Fruit fly (Drosophila melanogaster) whole organism, embryonic: ENCODE results near the gene LPCAT.
A peak's percentile ranks its signal among the peaks of the same experiment; 100 is the strongest.

Experiments used
- Antp ChIP-seq: fragments of 200-800 bp; sonication (Bioruptor generic); optimal IDR thresholded peaks from 3 replicates; lab custom pipeline; 2016; ENCODE audit warnings: missing biosample characterization, missing genetic modification characterization
- Asciz ChIP-seq: fragments of 200-800 bp; sonication (Bioruptor generic); optimal IDR thresholded peaks from 2 replicates; lab custom pipeline; 2017; ENCODE audit warnings: missing biosample characterization, mild to moderate bottlenecking, missing genetic modification characterization, missing genetic modification reagents
- CG1024 ChIP-seq: fragments of 200-800 bp; sonication (Bioruptor generic); IDR thresholded peaks from 2 replicates; pipeline ENCODE4 v1.3.6; 2022; ENCODE audit warnings: missing biosample characterization, missing genetic modification characterization
- CG10979 ChIP-seq: fragments of 200-800 bp; sonication (Bioruptor generic); optimal IDR thresholded peaks from 2 replicates; lab custom pipeline; 2018; ENCODE audit warnings: missing biosample characterization, mild to moderate bottlenecking, missing genetic modification characterization, moderate library complexity
- CG11093 ChIP-seq: fragments of 200-800 bp; sonication (Bioruptor generic); IDR thresholded peaks from 3 replicates; pipeline ENCODE4 v1.3.6; 2022; ENCODE audit warnings: missing biosample characterization, missing genetic modification characterization
- CG11247 ChIP-seq: fragments of 200-800 bp; sonication (Bioruptor generic); IDR thresholded peaks from 2 replicates; pipeline ENCODE4 v1.3.6; 2022; ENCODE audit warnings: missing biosample characterization, missing genetic modification characterization
- CG12769 ChIP-seq: fragments of 200-800 bp; sonication (Bioruptor generic); optimal IDR thresholded peaks from 2 replicates; lab custom pipeline; 2019; ENCODE audit warnings: missing biosample characterization, mild to moderate bottlenecking, missing genetic modification characterization, moderate library complexity
- CG17186 ChIP-seq: fragments of 200-800 bp; sonication (Bioruptor generic); optimal IDR thresholded peaks from 3 replicates; lab custom pipeline; 2017; ENCODE audit warnings: missing biosample characterization, missing genetic modification reagents, missing genetic modification characterization
- CG17385 ChIP-seq: fragments of 200-800 bp; sonication (Bioruptor generic); optimal IDR thresholded peaks from 3 replicates; lab custom pipeline; 2018; ENCODE audit warnings: missing biosample characterization, mild to moderate bottlenecking, missing genetic modification characterization
- CG17829 ChIP-seq: fragments of 200-800 bp; optimal IDR thresholded peaks from 2 replicates; lab custom pipeline; 2019; ENCODE audit warnings: missing biosample characterization, mild to moderate bottlenecking, missing genetic modification characterization, moderate library complexity
- CG1832 ChIP-seq: fragments of 200-800 bp; sonication (Bioruptor generic); optimal IDR thresholded peaks from 2 replicates; lab custom pipeline; 2017; ENCODE audit warnings: missing biosample characterization, mild to moderate bottlenecking, missing genetic modification characterization, inconsistent platforms
- CG18476 ChIP-seq: fragments of 200-800 bp; sonication (Bioruptor generic); optimal IDR thresholded peaks from 2 replicates; lab custom pipeline; 2016; ENCODE audit warnings: missing biosample characterization, mild to moderate bottlenecking, missing genetic modification characterization
- CG18619 ChIP-seq: fragments of 200-800 bp; sonication (Bioruptor generic); optimal IDR thresholded peaks from 3 replicates; lab custom pipeline; 2017; ENCODE audit warnings: missing biosample characterization, mild to moderate bottlenecking, missing genetic modification characterization
- CG2116 ChIP-seq: fragments of 200-800 bp; sonication (Bioruptor generic); optimal IDR thresholded peaks from 3 replicates; lab custom pipeline; 2018; ENCODE audit warnings: missing biosample characterization, mild to moderate bottlenecking, missing genetic modification characterization
- CG31441 ChIP-seq: fragments of 200-800 bp; sonication (Bioruptor generic); IDR thresholded peaks from 2 replicates; pipeline ENCODE4 v1.3.6; 2022; ENCODE audit warnings: missing biosample characterization, missing genetic modification characterization
- CG3726 ChIP-seq: fragments of 200-800 bp; sonication (Bioruptor generic); IDR thresholded peaks from 3 replicates; pipeline ENCODE4, ENCODE4 v1.3.6; 2022; ENCODE audit warnings: missing biosample characterization, missing genetic modification characterization
- CG6813 ChIP-seq: fragments of 200-800 bp; sonication (Bioruptor generic); optimal IDR thresholded peaks from 2 replicates; lab custom pipeline; 2017; ENCODE audit warnings: missing biosample characterization, missing genetic modification characterization, mild to moderate bottlenecking, moderate library complexity, missing genetic modification reagents
- CG7271 ChIP-seq: fragments of 200-800 bp; sonication (Bioruptor generic); optimal IDR thresholded peaks from 2 replicates; lab custom pipeline; 2018; ENCODE audit warnings: missing biosample characterization, mild to moderate bottlenecking, missing genetic modification characterization, moderate library complexity
- CG7745 ChIP-seq: fragments of 200-800 bp; sonication (Bioruptor generic); optimal IDR thresholded peaks from 2 replicates; lab custom pipeline; 2018; ENCODE audit warnings: missing biosample characterization, mild to moderate bottlenecking, missing genetic modification characterization, moderate library complexity
- CG7786 ChIP-seq: fragments of 200-800 bp; sonication (Bioruptor generic); optimal IDR thresholded peaks from 2 replicates; lab custom pipeline; 2016; ENCODE audit warnings: missing biosample characterization, missing genetic modification characterization
- CG7987 ChIP-seq: fragments of 200-800 bp; sonication (Bioruptor generic); optimal IDR thresholded peaks from 2 replicates; lab custom pipeline; 2018; ENCODE audit warnings: missing biosample characterization, mild to moderate bottlenecking, missing genetic modification characterization, moderate library complexity
- CG9817 ChIP-seq: fragments of 200-800 bp; sonication (Bioruptor generic); optimal IDR thresholded peaks from 2 replicates; lab custom pipeline; 2018; ENCODE audit warnings: missing biosample characterization, mild to moderate bottlenecking, missing genetic modification characterization, moderate library complexity
- Dll ChIP-seq: fragments of 200-800 bp; sonication (Bioruptor generic); IDR thresholded peaks from 4 replicates; pipeline ENCODE4 v1.3.6; 2022; ENCODE audit warnings: missing biosample characterization, missing genetic modification characterization; ENCODE audit not compliant: partially characterized antibody
- MTF-1 ChIP-seq: fragments of 200-800 bp; sonication (Bioruptor generic); optimal IDR thresholded peaks from 2 replicates; lab custom pipeline; 2018; ENCODE audit warnings: missing biosample characterization, mild to moderate bottlenecking, missing genetic modification characterization, borderline replicate concordance
- NC2β ChIP-seq: fragments of 200-800 bp; sonication (Bioruptor generic); optimal IDR thresholded peaks from 2 replicates; lab custom pipeline; 2016; ENCODE audit warnings: missing biosample characterization, missing genetic modification characterization
- Nf-YC ChIP-seq: fragments of 200-800 bp; optimal IDR thresholded peaks from 3 replicates; lab custom pipeline; 2019; ENCODE audit warnings: missing biosample characterization, mild to moderate bottlenecking, missing genetic modification characterization, moderate library complexity
- Oaz ChIP-seq: fragments of 200-800 bp; sonication (Bioruptor generic); IDR thresholded peaks from 2 replicates; pipeline ENCODE4 v1.3.6; 2022; ENCODE audit warnings: missing biosample characterization, missing genetic modification characterization
- Ravus ChIP-seq: fragments of 200-800 bp; sonication (Bioruptor generic); IDR thresholded peaks from 2 replicates; pipeline ENCODE4 v1.3.6; 2022; ENCODE audit warnings: missing biosample characterization, missing genetic modification characterization
- YL-1 ChIP-seq: fragments of 200-800 bp; sonication (Bioruptor generic); optimal IDR thresholded peaks from 3 replicates; lab custom pipeline; 2017; ENCODE audit warnings: missing biosample characterization, mild to moderate bottlenecking, missing genetic modification characterization
- ara ChIP-seq: fragments of 200-800 bp; sonication (Bioruptor generic); IDR thresholded peaks from 2 replicates; pipeline ENCODE4 v1.3.6; 2022; ENCODE audit warnings: missing biosample characterization, missing genetic modification characterization
- ash1 ChIP-seq: fragments of 200-800 bp; sonication (Bioruptor generic); optimal IDR thresholded peaks from 2 replicates; lab custom pipeline; 2018; ENCODE audit warnings: missing biosample characterization, mild to moderate bottlenecking, missing genetic modification characterization
- br ChIP-seq: fragments of >200 bp; optimal IDR thresholded peaks from 2 replicates; lab custom pipeline; 2017
- dm ChIP-seq: fragments of 200-800 bp; sonication (Bioruptor generic); optimal IDR thresholded peaks from 3 replicates; lab custom pipeline; 2016; ENCODE audit warnings: missing biosample characterization, missing genetic modification characterization
- ems ChIP-seq: fragments of 200-800 bp; sonication (Bioruptor generic); optimal IDR thresholded peaks from 3 replicates; lab custom pipeline; 2016; ENCODE audit warnings: missing biosample characterization, missing genetic modification characterization
- grn ChIP-seq: fragments of 200-800 bp; sonication (Bioruptor generic); optimal IDR thresholded peaks from 3 replicates; lab custom pipeline; 2017; ENCODE audit warnings: missing biosample characterization, missing genetic modification characterization
- her ChIP-seq: fragments of 200-800 bp; sonication (Bioruptor generic); optimal IDR thresholded peaks from 2 replicates; lab custom pipeline; 2016; ENCODE audit warnings: missing biosample characterization, missing genetic modification characterization
- hth ChIP-seq: fragments of >200 bp; optimal IDR thresholded peaks from 2 replicates; lab custom pipeline; 2017; ENCODE audit warnings: inconsistent platforms
- jigr1 ChIP-seq: fragments of 200-800 bp; sonication (Bioruptor generic); IDR thresholded peaks from 3 replicates; pipeline ENCODE4 v1.3.6; 2022; ENCODE audit warnings: missing biosample characterization, missing genetic modification characterization
- oc ChIP-seq: fragments of 200-800 bp; sonication (Bioruptor generic); optimal IDR thresholded peaks from 2 replicates; lab custom pipeline; 2018; ENCODE audit warnings: missing biosample characterization, mild to moderate bottlenecking, missing genetic modification characterization, moderate library complexity
- org-1 ChIP-seq: fragments of 200-800 bp; sonication (Bioruptor generic); optimal IDR thresholded peaks from 2 replicates; lab custom pipeline; 2017; ENCODE audit warnings: missing biosample characterization, missing genetic modification characterization
- pfk ChIP-seq: fragments of 200-800 bp; sonication (Bioruptor generic); optimal IDR thresholded peaks from 2 replicates; lab custom pipeline; 2018; ENCODE audit warnings: missing biosample characterization, mild to moderate bottlenecking, missing genetic modification characterization, moderate library complexity
- pita ChIP-seq: fragments of 200-800 bp; sonication (Bioruptor generic); optimal IDR thresholded peaks from 2 replicates; lab custom pipeline; 2017; ENCODE audit warnings: missing biosample characterization, mild to moderate bottlenecking, missing genetic modification characterization
- pum ChIP-seq: fragments of 200-800 bp; sonication (Bioruptor generic); optimal IDR thresholded peaks from 2 replicates; lab custom pipeline; 2016; ENCODE audit warnings: missing biosample characterization, missing genetic modification characterization
- rib ChIP-seq: fragments of 200-800 bp; sonication (Bioruptor generic); IDR thresholded peaks from 2 replicates; pipeline ENCODE4 v1.3.6; 2022; ENCODE audit warnings: missing biosample characterization, missing genetic modification characterization
- shn ChIP-seq: fragments of 200-800 bp; sonication (Bioruptor generic); optimal IDR thresholded peaks from 3 replicates; lab custom pipeline; 2016; ENCODE audit warnings: missing biosample characterization, missing genetic modification characterization
- tin ChIP-seq: fragments of 200-800 bp; sonication (Bioruptor generic); optimal IDR thresholded peaks from 3 replicates; lab custom pipeline; 2016; ENCODE audit warnings: missing biosample characterization, missing genetic modification characterization
- tll ChIP-seq, 2 experiments: fragments of 200-800 bp in 1 of 2; fragments of >200 bp in 1 of 2; sonication (Bioruptor generic) in 1 of 2; optimal IDR thresholded peaks; 2 replicates each; lab custom pipeline; 2017 to 2019; ENCODE audit warnings: missing biosample characterization in 2 of 2, missing genetic modification characterization in 2 of 2, mild to moderate bottlenecking in 1 of 2, moderate library complexity in 1 of 2
- twi ChIP-seq: fragments of 200-800 bp; optimal IDR thresholded peaks from 2 replicates; lab custom pipeline; 2019; ENCODE audit warnings: missing biosample characterization, mild to moderate bottlenecking, missing genetic modification characterization, moderate library complexity
- vfl ChIP-seq: fragments of 200-800 bp; sonication (Bioruptor generic); optimal IDR thresholded peaks from 2 replicates; lab custom pipeline; 2016; ENCODE audit warnings: missing biosample characterization, missing genetic modification characterization
- z ChIP-seq: fragments of 200-800 bp; sonication (Bioruptor generic); IDR thresholded peaks from 3 replicates; pipeline ENCODE4 v1.3.6; 2022; ENCODE audit warnings: missing biosample characterization, missing genetic modification characterization

LPCAT gene

dm6 chrX:9583440-9584103, 3.8 kb upstream of the LPCAT start (continued):
- no peak for TF ChIP-seq CG1832 (GFP tag; lab: Kevin White, UChicago)
- peak; percentile 47 for TF ChIP-seq pfk (GFP tag; lab: Kevin White, UChicago)
- peak; percentile 78 for TF ChIP-seq YL-1
- peak; percentile 45 for TF ChIP-seq her (GFP tag; lab: Kevin White, UChicago)
- TF ChIP-seq Oaz (GFP tag; lab: Robert Waterston, UW) = peak; percentile 88
- TF ChIP-seq grn = peak; percentile 37
- peak; percentile 92 for TF ChIP-seq CG17385 (GFP tag; lab: Kevin White, UChicago)
- peak; percentile 28 for TF ChIP-seq Antp
- TF ChIP-seq tll (GFP tag; optimal IDR thresholded peaks at IDR 0.05; lab: Kevin White, UChicago) = no peak
- TF ChIP-seq shn (GFP tag; lab: Kevin White, UChicago) = peak; percentile 17
- peak; percentile 90 for TF ChIP-seq CG18476
- TF ChIP-seq jigr1 (GFP tag; lab: Robert Waterston, UW) = peak; percentile 90
- peak; percentile 89 for TF ChIP-seq twi (tag; lab: Kevin White, UChicago)
- peak; percentile 88 for TF ChIP-seq tin (GFP tag; lab: Kevin White, UChicago)
- TF ChIP-seq CG12769 = peak; percentile 91
- TF ChIP-seq CG11093 (GFP tag; lab: Robert Waterston, UW) = peak; percentile 92
- peak; percentile 94 for TF ChIP-seq CG17829 (tag; lab: Kevin White, UChicago)
- TF ChIP-seq ara (GFP tag; lab: Robert Waterston, UW) = peak; percentile 89
- TF ChIP-seq CG7745 (tag; lab: Kevin White, UChicago) = no peak
- peak; percentile 21 for TF ChIP-seq ash1 (GFP tag; lab: Kevin White, UChicago)
- TF ChIP-seq CG3726 (GFP tag; lab: Robert Waterston, UW) = peak; percentile 85; the same call in 2 of the 3 replicates
- TF ChIP-seq hth (lab: Kevin White, UChicago) = no peak
- peak; percentile 43 for TF ChIP-seq dm (GFP tag; lab: Kevin White, UChicago)
- TF ChIP-seq pum (GFP tag; lab: Kevin White, UChicago) = peak; percentile 46
- peak; percentile 93 for TF ChIP-seq CG10979 (tag; lab: Kevin White, UChicago)
- peak; percentile 89 for TF ChIP-seq CG11247 (GFP tag; lab: Robert Waterston, UW)
- TF ChIP-seq ems (GFP tag; lab: Kevin White, UChicago) = peak; percentile 76
- TF ChIP-seq pita (GFP tag; lab: Kevin White, UChicago) = no peak
- TF ChIP-seq CG18619 (GFP tag; lab: Kevin White, UChicago) = peak; percentile 95
- peak; percentile 94 for TF ChIP-seq CG9817
- peak; percentile 61 for TF ChIP-seq CG7271 (tag; lab: Kevin White, UChicago)
- peak; percentile 66 for TF ChIP-seq CG17186 (GFP tag; lab: Kevin White, UChicago)
- peak; percentile 93 for TF ChIP-seq CG31441 (GFP tag; lab: Robert Waterston, UW)
- TF ChIP-seq MTF-1 = peak; percentile 76
- peak; percentile 95 for TF ChIP-seq CG6813 (GFP tag; lab: Kevin White, UChicago)
- TF ChIP-seq oc (tag; lab: Kevin White, UChicago) = peak; percentile 91
- peak; percentile 57 for TF ChIP-seq Ravus (GFP tag; lab: Robert Waterston, UW)
- TF ChIP-seq rib (GFP tag; lab: Robert Waterston, UW) = peak; percentile 92
- TF ChIP-seq CG7987 (GFP tag; lab: Kevin White, UChicago) = peak; percentile 77
- TF ChIP-seq br (lab: Kevin White, UChicago) = no peak
- peak; percentile 94 for TF ChIP-seq org-1 (GFP tag; lab: Kevin White, UChicago)
- TF ChIP-seq CG2116 (GFP tag; lab: Kevin White, UChicago) = peak; percentile 62
- TF ChIP-seq Dll (GFP tag; lab: Robert Waterston, UW) = no peak
- peak; percentile 73 for TF ChIP-seq vfl (GFP tag; lab: Kevin White, UChicago)
- peak; percentile 94 for TF ChIP-seq Asciz (GFP tag; lab: Kevin White, UChicago)
- peak; percentile 64; the same call in 1 of the 3 replicates for TF ChIP-seq z (GFP tag; lab: Robert Waterston, UW)
- TF ChIP-seq CG7786 (GFP tag; lab: Kevin White, UChicago) = peak; percentile 52
- TF ChIP-seq CG1024 = peak; percentile 71
- peak; percentile 87 for TF ChIP-seq Nf-YC (tag; lab: Kevin White, UChicago)
- peak; percentile 54 for TF ChIP-seq NC2β
